Fruit fly (Drosophila melanogaster): ENCODE measurements around the gene tgo.

tgo gene

DNA sequence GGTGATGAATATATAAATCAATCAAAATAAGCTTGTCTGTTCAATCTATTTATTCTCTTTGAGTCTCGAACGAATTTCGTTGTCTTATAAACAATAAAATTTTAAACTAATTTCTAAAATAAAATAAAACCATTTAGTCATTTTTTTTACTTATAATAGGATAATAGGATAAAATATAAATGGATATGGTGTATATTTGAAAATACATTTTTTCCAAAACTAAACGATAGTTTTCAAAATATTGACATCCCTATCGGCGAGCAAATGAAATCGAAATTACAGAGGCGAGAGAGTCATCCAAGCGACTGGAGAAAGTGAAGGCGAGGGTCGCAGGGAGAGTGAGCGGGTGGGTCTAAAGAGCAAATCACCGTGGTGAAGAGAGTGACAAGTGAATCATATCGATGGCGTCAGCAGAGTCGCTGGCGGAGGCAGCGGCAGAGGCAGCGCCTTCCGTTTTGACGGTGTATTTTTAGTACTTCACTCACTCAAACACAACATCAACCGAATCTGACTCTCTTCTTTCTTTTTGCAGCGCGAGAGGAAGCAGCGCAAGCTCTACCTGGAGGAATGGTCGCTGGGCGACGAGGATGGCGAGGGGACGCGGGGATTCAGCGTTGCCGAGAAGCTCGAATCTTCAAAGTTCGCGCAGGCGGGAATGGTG lies 37.7 kb upstream of the tgo start (continued):
- TF ChIP-seq CG3281 (GFP tag; optimal IDR thresholded peaks at IDR 0.05) (peak; percentile 98), Adf1 (GFP tag; IDR thresholded peaks at IDR 0.05) (no peak), CG13287 (GFP tag; IDR thresholded peaks at IDR 0.05; ENCODE audit: partially characterized antibody) (no peak), pnt (GFP tag; optimal IDR thresholded peaks at IDR 0.05) (no peak), Asciz (GFP tag; optimal IDR thresholded peaks at IDR 0.05) (peak; percentile 97), CG6254 (GFP tag; optimal IDR thresholded peaks at IDR 0.05) (peak; percentile 94), CG10654 (GFP tag; optimal IDR thresholded peaks at IDR 0.05) (peak; percentile 95), oc (tag; optimal IDR thresholded peaks at IDR 0.05) (peak; percentile 96), cato (GFP tag; optimal IDR thresholded peaks at IDR 0.05; ENCODE audit: borderline replicate concordance) (peak; percentile 86), Fer1 (GFP tag; optimal IDR thresholded peaks at IDR 0.05) (peak; percentile 99), CG10431 (GFP tag; optimal IDR thresholded peaks at IDR 0.05) (peak; percentile 96), corto (GFP tag; optimal IDR thresholded peaks at IDR 0.05) (peak; percentile 87), Atf-2 (GFP tag; optimal IDR thresholded peaks at IDR 0.05) (no peak), CG3163 (GFP tag; optimal IDR thresholded peaks at IDR 0.05) (peak; percentile 96), gro (GFP tag; optimal IDR thresholded peaks at IDR 0.05) (peak; percentile 26), CG16813 (GFP tag; IDR thresholded peaks at IDR 0.05; ENCODE audit: partially characterized antibody) (no peak), CG3995 (GFP tag; optimal IDR thresholded peaks at IDR 0.05) (peak; percentile 81), CG12219 (GFP tag; optimal IDR thresholded peaks at IDR 0.05) (peak; percentile 91), sug (tag; optimal IDR thresholded peaks at IDR 0.05) (peak; percentile 99), Spps (tag; optimal IDR thresholded peaks at IDR 0.05) (peak; percentile 99), CG16863 (GFP tag; optimal IDR thresholded peaks at IDR 0.05) (peak; percentile 44), toy (GFP tag; IDR thresholded peaks at IDR 0.05) (no peak), CG15479 (GFP tag; optimal IDR thresholded peaks at IDR 0.05) (peak; percentile 86), Ada2b (GFP tag; IDR thresholded peaks at IDR 0.05) (no peak), danr (GFP tag; IDR thresholded peaks at IDR 0.05) (no peak), Lim3 (GFP tag; IDR thresholded peaks at IDR 0.05) (no peak), kay (GFP tag; optimal IDR thresholded peaks at IDR 0.05) (peak; percentile 96), sens (GFP tag) (peak; percentile 95), CG16779 (GFP tag; IDR thresholded peaks at IDR 0.05) (no peak), CG11696 (GFP tag; IDR thresholded peaks at IDR 0.05) (no peak), CG10543 (GFP tag; optimal IDR thresholded peaks at IDR 0.05) (peak; percentile 98), stc (GFP tag; IDR thresholded peaks at IDR 0.05) (no peak), CG7745 (tag; optimal IDR thresholded peaks at IDR 0.05) (peak; percentile 92), tap (tag; optimal IDR thresholded peaks at IDR 0.05) (peak; percentile 98), Meics (GFP tag; optimal IDR thresholded peaks at IDR 0.05) (peak; percentile 99), CG33213 (GFP tag; optimal IDR thresholded peaks at IDR 0.05) (peak; percentile 19), CG17361 (GFP tag; IDR thresholded peaks at IDR 0.05) (no peak), crol (GFP tag; IDR thresholded peaks at IDR 0.05) (no peak), CG12299 (tag; optimal IDR thresholded peaks at IDR 0.05) (peak; percentile 97), Opbp (GFP tag; IDR thresholded peaks at IDR 0.05; ENCODE audit: partially characterized antibody) (no peak), CG18619 (GFP tag; optimal IDR thresholded peaks at IDR 0.05) (peak; percentile 98), CG7271 (tag; optimal IDR thresholded peaks at IDR 0.05) (peak; percentile 96), zf30C (GFP tag; optimal IDR thresholded peaks at IDR 0.05) (no peak), HLH54F (GFP tag; optimal IDR thresholded peaks at IDR 0.05) (peak; percentile 66), Dfd (GFP tag; optimal IDR thresholded peaks at IDR 0.05) (no peak), ato (GFP tag; IDR thresholded peaks at IDR 0.05; ENCODE audit: partially characterized antibody) (no peak), ken (GFP tag; IDR thresholded peaks at IDR 0.05) (no peak), CG8359 (GFP tag; optimal IDR thresholded peaks at IDR 0.05; ENCODE audit: borderline replicate concordance) (peak; percentile 87), crc (GFP tag; optimal IDR thresholded peaks at IDR 0.05) (peak; percentile 19), Ets65A (GFP tag) (peak; percentile 95)

All from whole organism, embryonic.